Fruit fly (Drosophila melanogaster): ENCODE data around the gene fbl.

- TF ChIP-seq CTCF (optimal IDR thresholded peaks at IDR 0.05), result no peak
- no peak for TF ChIP-seq CG8478 (optimal IDR thresholded peaks at IDR 0.05)
Observed at dm6 chr3L:20384086-20384810, at the start of gene fbl, which contains the start of gene CG5498.

All from S2 (cell line).